Fruit fly (Drosophila melanogaster) whole organism, embryonic: Measurements from ENCODE around the gene CG11000.

ENCODE experiments used
- Bteb2 ChIP-seq: fragments of 200-800 bp; sonication (Bioruptor generic); optimal IDR thresholded peaks from 2 replicates; lab custom pipeline; 2016; ENCODE audit warnings: missing biosample characterization, missing genetic modification characterization
- CG12071 ChIP-seq: fragments of 200-800 bp; sonication (Bioruptor generic); optimal IDR thresholded peaks from 3 replicates; lab custom pipeline; 2018; ENCODE audit warnings: missing biosample characterization, mild to moderate bottlenecking, missing genetic modification characterization
- CG15269 ChIP-seq: fragments of 200-800 bp; sonication (Bioruptor generic); optimal IDR thresholded peaks from 2 replicates; lab custom pipeline; 2018; ENCODE audit warnings: missing biosample characterization, mild to moderate bottlenecking, missing genetic modification characterization, moderate library complexity
- CG1529 ChIP-seq: fragments of 200-800 bp; sonication (Bioruptor generic); optimal IDR thresholded peaks from 3 replicates; lab custom pipeline; 2018; ENCODE audit warnings: missing biosample characterization, missing genetic modification characterization
- CG1647 ChIP-seq: fragments of 200-800 bp; sonication (Bioruptor generic); optimal IDR thresholded peaks from 3 replicates; lab custom pipeline; 2016; ENCODE audit warnings: missing biosample characterization, missing genetic modification characterization
- CG16863 ChIP-seq: fragments of 200-800 bp; sonication (Bioruptor generic); optimal IDR thresholded peaks from 3 replicates; lab custom pipeline; 2016; ENCODE audit warnings: missing biosample characterization, missing genetic modification characterization
- CG17568 ChIP-seq: fragments of 200-800 bp; sonication (Bioruptor generic); optimal IDR thresholded peaks from 2 replicates; lab custom pipeline; 2018; ENCODE audit warnings: missing biosample characterization, mild to moderate bottlenecking, missing genetic modification characterization, moderate library complexity
- CG17612 ChIP-seq: fragments of 200-800 bp; sonication (Bioruptor generic); IDR thresholded peaks from 2 replicates; pipeline ENCODE4 v1.3.6; 2022; ENCODE audit warnings: missing biosample characterization, missing genetic modification characterization
- CG18011 ChIP-seq: fragments of 200-800 bp; sonication (Bioruptor generic); optimal IDR thresholded peaks from 2 replicates; lab custom pipeline; 2017; ENCODE audit warnings: missing biosample characterization, missing genetic modification characterization, mild to moderate bottlenecking, moderate library complexity, missing genotype
- CG1832 ChIP-seq: fragments of 200-800 bp; sonication (Bioruptor generic); optimal IDR thresholded peaks from 2 replicates; lab custom pipeline; 2017; ENCODE audit warnings: missing biosample characterization, mild to moderate bottlenecking, missing genetic modification characterization, inconsistent platforms
- CG32532 ChIP-seq: fragments of 200-800 bp; sonication (Bioruptor generic); IDR thresholded peaks from 2 replicates; pipeline ENCODE4 v1.3.6; 2022; ENCODE audit warnings: missing biosample characterization, missing genetic modification characterization
- CG3407 ChIP-seq: fragments of 200-800 bp; sonication (Bioruptor generic); optimal IDR thresholded peaks from 2 replicates; lab custom pipeline; 2018; ENCODE audit warnings: missing biosample characterization, mild to moderate bottlenecking, missing genetic modification characterization
- CG4854 ChIP-seq: fragments of 200-800 bp; sonication (Bioruptor generic); optimal IDR thresholded peaks from 2 replicates; lab custom pipeline; 2016; ENCODE audit warnings: missing biosample characterization, missing genetic modification characterization, inconsistent platforms
- CG6175 ChIP-seq: fragments of 200-800 bp; sonication (Bioruptor generic); IDR thresholded peaks from 3 replicates; pipeline ENCODE4 v1.3.6; 2022; ENCODE audit warnings: missing biosample characterization, missing genetic modification characterization
- CG6765 ChIP-seq: fragments of 200-800 bp; sonication (Bioruptor generic); optimal IDR thresholded peaks from 3 replicates; lab custom pipeline; 2017; ENCODE audit warnings: missing biosample characterization, mild to moderate bottlenecking, missing genetic modification characterization
- CG9609 ChIP-seq: fragments of 200-800 bp; sonication (Bioruptor generic); optimal IDR thresholded peaks from 3 replicates; lab custom pipeline; 2016; ENCODE audit warnings: missing biosample characterization, missing genetic modification characterization
- Camta ChIP-seq: fragments of 200-800 bp; sonication (Bioruptor generic); optimal IDR thresholded peaks from 2 replicates; lab custom pipeline; 2016; ENCODE audit warnings: missing biosample characterization, missing genetic modification characterization
- CkIIα-i1 ChIP-seq: fragments of 200-800 bp; sonication (Bioruptor generic); IDR thresholded peaks from 2 replicates; pipeline ENCODE4 v1.3.6; 2022; ENCODE audit warnings: missing biosample characterization, missing genetic modification characterization
- D19B ChIP-seq: fragments of 200-800 bp; sonication (Bioruptor generic); optimal IDR thresholded peaks from 2 replicates; lab custom pipeline; 2017; ENCODE audit warnings: missing biosample characterization, mild to moderate bottlenecking, missing genetic modification characterization
- E2f1 ChIP-seq: fragments of 200-800 bp; sonication (Bioruptor generic); IDR thresholded peaks from 2 replicates; pipeline ENCODE4 v1.3.6; 2022; ENCODE audit warnings: missing biosample characterization, missing genetic modification characterization
- HLH4C ChIP-seq: fragments of 200-800 bp; sonication (Bioruptor generic); IDR thresholded peaks from 3 replicates; pipeline ENCODE4 v1.3.6; 2022; ENCODE audit warnings: missing biosample characterization, missing genetic modification characterization; ENCODE audit not compliant: partially characterized antibody
- HmgD ChIP-seq: fragments of 200-800 bp; sonication (Bioruptor generic); optimal IDR thresholded peaks from 3 replicates; lab custom pipeline; 2016; ENCODE audit warnings: missing biosample characterization, missing genetic modification characterization
- Hr51 ChIP-seq, 2 experiments: fragments of 200-800 bp; sonication (Bioruptor generic); optimal IDR thresholded peaks; 2 replicates in 1 of 2; 3 replicates in 1 of 2; lab custom pipeline; 2016 to 2018; ENCODE audit warnings: missing biosample characterization in 2 of 2, missing genetic modification characterization in 2 of 2, mild to moderate bottlenecking in 1 of 2, moderate library complexity in 1 of 2
- Meics ChIP-seq: fragments of 200-800 bp; sonication (Bioruptor generic); optimal IDR thresholded peaks from 2 replicates; lab custom pipeline; 2017; ENCODE audit warnings: missing biosample characterization, mild to moderate bottlenecking, missing genetic modification characterization
- Myb ChIP-seq: fragments of 200-800 bp; sonication (Bioruptor generic); optimal IDR thresholded peaks from 2 replicates; lab custom pipeline; 2016; ENCODE audit warnings: missing biosample characterization, missing genetic modification characterization
- NK7.1 ChIP-seq: fragments of 200-800 bp; sonication (Bioruptor generic); optimal IDR thresholded peaks from 3 replicates; lab custom pipeline; 2016; ENCODE audit warnings: missing biosample characterization, missing genetic modification characterization
- Xbp1 ChIP-seq: fragments of 200-800 bp; sonication (Bioruptor generic); optimal IDR thresholded peaks from 3 replicates; lab custom pipeline; 2016; ENCODE audit warnings: missing biosample characterization, mild to moderate bottlenecking, missing genetic modification characterization
- al ChIP-seq: fragments of 200-800 bp; sonication (Bioruptor generic); IDR thresholded peaks from 2 replicates; pipeline ENCODE4 v1.3.6; 2022; ENCODE audit warnings: missing biosample characterization, missing genetic modification characterization
- amos ChIP-seq: fragments of 200-800 bp; sonication (Bioruptor generic); IDR thresholded peaks from 2 replicates; pipeline ENCODE4 v1.3.6; 2022; ENCODE audit warnings: missing biosample characterization, missing genetic modification characterization; ENCODE audit not compliant: partially characterized antibody
- ato ChIP-seq: fragments of 200-800 bp; sonication (Bioruptor generic); IDR thresholded peaks from 2 replicates; pipeline ENCODE4 v1.3.6; 2022; ENCODE audit warnings: missing biosample characterization, missing genetic modification characterization; ENCODE audit not compliant: partially characterized antibody
- bab2 ChIP-seq: fragments of 200-800 bp; sonication (Bioruptor generic); optimal IDR thresholded peaks from 2 replicates; lab custom pipeline; 2016; ENCODE audit warnings: missing biosample characterization, missing genetic modification characterization
- corto ChIP-seq: fragments of 200-800 bp; sonication (Bioruptor generic); optimal IDR thresholded peaks from 2 replicates; lab custom pipeline; 2016; ENCODE audit warnings: missing biosample characterization, mild to moderate bottlenecking, missing genetic modification characterization, moderate library complexity
- croc ChIP-seq: fragments of 200-800 bp; sonication (Bioruptor generic); conservative IDR thresholded peaks from 3 replicates; pipeline ENCODE4 v1.3.6; 2022; ENCODE audit warnings: missing biosample characterization, missing genetic modification characterization
- gsb-n ChIP-seq: fragments of 200-800 bp; sonication (Bioruptor generic); optimal IDR thresholded peaks from 3 replicates; lab custom pipeline; 2018; ENCODE audit warnings: missing biosample characterization, mild to moderate bottlenecking, missing genetic modification characterization
- hbn ChIP-seq: fragments of 200-800 bp; sonication (Bioruptor generic); IDR thresholded peaks from 2 replicates; pipeline ENCODE4 v1.3.6; 2022; ENCODE audit warnings: missing biosample characterization, missing genetic modification characterization; ENCODE audit not compliant: partially characterized antibody
- insv ChIP-seq, 2 experiments: fragments of 200-800 bp; sonication (Bioruptor generic); optimal IDR thresholded peaks; 3 replicates each; lab custom pipeline; 2016 to 2018; ENCODE audit warnings: missing biosample characterization in 2 of 2, missing genetic modification characterization in 2 of 2
- inv ChIP-seq: fragments of 200-800 bp; sonication (Bioruptor generic); IDR thresholded peaks from 2 replicates; pipeline ENCODE4 v1.3.6; 2022; ENCODE audit warnings: missing biosample characterization, missing genetic modification characterization; ENCODE audit not compliant: partially characterized antibody
- jing ChIP-seq: fragments of 200-800 bp; sonication (Bioruptor generic); optimal IDR thresholded peaks from 2 replicates; lab custom pipeline; 2018; ENCODE audit warnings: missing biosample characterization, mild to moderate bottlenecking, missing genetic modification characterization
- jumu ChIP-seq: fragments of 200-800 bp; sonication (Bioruptor generic); optimal IDR thresholded peaks from 3 replicates; lab custom pipeline; 2016; ENCODE audit warnings: missing biosample characterization, missing genetic modification characterization
- lmd ChIP-seq: fragments of 200-800 bp; sonication (Bioruptor generic); IDR thresholded peaks from 2 replicates; pipeline ENCODE4 v1.3.6; 2022; ENCODE audit warnings: missing biosample characterization, missing genetic modification characterization
- peb ChIP-seq: fragments of 200-800 bp; sonication (Bioruptor generic); IDR thresholded peaks from 2 replicates; pipeline ENCODE4 v1.3.6; 2022; ENCODE audit warnings: missing biosample characterization, missing genetic modification characterization
- prd ChIP-seq, 3 experiments: fragments of >200 bp in 2 of 3; fragments of 200-800 bp in 1 of 3; sonication (Bioruptor generic) in 1 of 3; optimal IDR thresholded peaks in 2 of 3; IDR thresholded peaks in 1 of 3; 2 replicates in 2 of 3; 3 replicates in 1 of 3; pipeline versions ENCODE4 v1.3.6 to Lab custom; 2017 to 2022; ENCODE audit warnings: missing biosample characterization in 1 of 3, missing genetic modification characterization in 1 of 3
- scrt ChIP-seq: fragments of 200-800 bp; sonication (Bioruptor generic); optimal IDR thresholded peaks from 2 replicates; lab custom pipeline; 2018; ENCODE audit warnings: missing biosample characterization, mild to moderate bottlenecking, missing genetic modification characterization, moderate library complexity
- sens-2 ChIP-seq: fragments of 200-800 bp; sonication (Bioruptor generic); IDR thresholded peaks from 2 replicates; pipeline ENCODE4 v1.3.6; 2022; ENCODE audit warnings: missing biosample characterization, missing genetic modification characterization
- slp2 ChIP-seq: fragments of 200-800 bp; sonication (Bioruptor generic); optimal IDR thresholded peaks from 2 replicates; lab custom pipeline; 2016; ENCODE audit warnings: missing biosample characterization, missing genetic modification characterization
- sr ChIP-seq: fragments of 200-800 bp; sonication (Bioruptor generic); IDR thresholded peaks from 3 replicates; pipeline ENCODE4 v1.3.6; 2022; ENCODE audit warnings: missing biosample characterization, missing genetic modification characterization
- stc ChIP-seq: fragments of 200-800 bp; sonication (Bioruptor generic); IDR thresholded peaks from 2 replicates; pipeline ENCODE4 v1.3.6; 2022; ENCODE audit warnings: missing biosample characterization, missing genetic modification characterization
- unc-4 ChIP-seq: fragments of 200-800 bp; sonication (Bioruptor generic); IDR thresholded peaks from 2 replicates; pipeline ENCODE4 v1.3.6; 2022; ENCODE audit warnings: missing biosample characterization, missing genetic modification characterization; ENCODE audit not compliant: partially characterized antibody
- yki ChIP-seq: fragments of >200 bp; optimal IDR thresholded peaks from 3 replicates; lab custom pipeline; 2018
- zfh1 ChIP-seq: fragments of 200-800 bp; sonication (Bioruptor generic); IDR thresholded peaks from 3 replicates; pipeline ENCODE4 v1.3.6; 2022; ENCODE audit warnings: missing biosample characterization, missing genetic modification characterization

The CG11000 gene

DNA sequence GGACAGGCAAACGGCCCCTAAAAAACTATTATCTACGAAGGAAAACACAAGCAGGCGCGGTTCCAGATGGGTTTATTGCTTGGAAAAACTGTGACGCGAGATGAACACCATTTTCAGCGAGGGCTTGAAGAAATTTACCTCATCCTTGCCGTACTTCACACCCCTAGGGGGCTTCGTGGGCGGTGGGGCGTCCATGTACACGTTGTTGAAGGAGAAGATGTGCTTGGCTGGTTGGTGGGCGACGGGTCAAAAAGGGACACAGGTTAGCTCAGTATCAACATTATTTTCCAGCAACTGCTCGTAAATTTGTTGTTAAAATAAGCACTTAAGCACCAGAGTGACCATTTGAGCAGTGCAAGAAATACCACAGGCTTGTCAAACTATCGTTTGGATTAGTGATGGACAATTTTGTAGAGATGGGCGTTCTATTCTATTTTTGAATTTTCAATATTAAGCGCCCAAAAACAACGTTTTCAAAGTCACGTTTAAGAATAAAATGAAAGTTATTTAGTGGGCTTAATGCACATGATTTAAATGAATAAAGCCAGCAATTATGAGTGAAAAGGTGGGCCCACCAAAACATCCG lies 43.4 kb upstream of the CG11000 start, which contains the start of gene Sec8 (continued):
- TF ChIP-seq Xbp1 (GFP tag; lab: Kevin White, UChicago) (peak; percentile 56), NK7.1 (GFP tag; lab: Kevin White, UChicago) (no peak), amos (GFP tag; lab: Robert Waterston, UW) (peak; percentile 93), CG16863 (GFP tag; lab: Kevin White, UChicago) (no peak), CG6175 (GFP tag; lab: Robert Waterston, UW) (0 out of 3 replicates have a peak, but pooled peaks have one; percentile 48), Hr51 (GFP tag; optimal IDR thresholded peaks at IDR 0.05; lab: Kevin White, UChicago) (peak in 1 of 2 experiments; percentile 18), Bteb2 (GFP tag; lab: Kevin White, UChicago) (peak; percentile 40), HmgD (GFP tag; lab: Kevin White, UChicago) (peak; percentile 44), CG4854 (GFP tag; lab: Kevin White, UChicago) (no peak), CG12071 (GFP tag; lab: Kevin White, UChicago) (no peak), CG18011 (GFP tag; lab: Kevin White, UChicago) (no peak), CkIIα-i1 (no peak), ato (peak; percentile 71), CG15269 (tag; lab: Kevin White, UChicago) (no peak), CG1529 (GFP tag; lab: Kevin White, UChicago) (no peak), unc-4 (peak; percentile 83), yki (lab: Kevin White, UChicago) (no peak), sr (no peak), hbn (GFP tag; lab: Robert Waterston, UW) (peak; percentile 83), scrt (GFP tag; lab: Kevin White, UChicago) (no peak), croc (GFP tag; lab: Robert Waterston, UW) (no peak), HLH4C (GFP tag; lab: Robert Waterston, UW) (peak; percentile 71; the same call in 2 of the 3 replicates), insv (GFP tag; optimal IDR thresholded peaks at IDR 0.05; lab: Kevin White, UChicago) (no peak), stc (GFP tag; lab: Robert Waterston, UW) (no peak), prd (optimal IDR thresholded peaks at IDR 0.05; lab: Kevin White, UChicago) (no peak), prd (GFP tag; IDR thresholded peaks at IDR 0.05; lab: Robert Waterston, UW) (peak; percentile 54; the same call in 2 of the 3 replicates), al (GFP tag; lab: Robert Waterston, UW) (peak; percentile 23; the same call in 1 of the 2 replicates), CG9609 (GFP tag; lab: Kevin White, UChicago) (peak; percentile 24), slp2 (no peak), CG17612 (no peak), zfh1 (GFP tag; lab: Robert Waterston, UW) (no peak), jing (no peak), Camta (GFP tag; lab: Kevin White, UChicago) (no peak), Myb (peak; percentile 81), peb (0 out of 2 replicates have a peak, but pooled peaks have one; percentile 24), Meics (GFP tag; lab: Kevin White, UChicago) (no peak), CG17568 (GFP tag; lab: Kevin White, UChicago) (no peak), CG6765 (GFP tag; lab: Kevin White, UChicago) (no peak), CG32532 (GFP tag; lab: Robert Waterston, UW) (peak; percentile 61), corto (GFP tag; lab: Kevin White, UChicago) (no peak), inv (GFP tag; lab: Robert Waterston, UW) (peak; percentile 82), lmd (GFP tag; lab: Robert Waterston, UW) (peak; percentile 36; the same call in 1 of the 2 replicates), bab2 (no peak), jumu (peak; percentile 63), gsb-n (no peak), CG1832 (no peak), CG3407 (GFP tag; lab: Kevin White, UChicago) (no peak), CG1647 (peak; percentile 31), D19B (GFP tag; lab: Kevin White, UChicago) (no peak), E2f1 (GFP tag; lab: Robert Waterston, UW) (no peak), sens-2 (GFP tag; lab: Robert Waterston, UW) (no peak)
